Worm (Caenorhabditis elegans) whole organism, L4 larva: ENCODE data around the gene C32D5.8.
A peak's percentile ranks its signal among the peaks of the same experiment; 100 is the strongest.

Experiments used
- T20F7.1 ChIP-seq: fragments of 200-800 bp; sonication (Bioruptor generic); optimal IDR thresholded peaks from 2 replicates; lab custom pipeline; 2018; ENCODE audit warnings: mild to moderate bottlenecking, missing genetic modification characterization, missing compliant biosample characterization
- aha-1 ChIP-seq: fragments of 150-350 bp; peaks from one replicate; lab custom pipeline; 2014; ENCODE audit warnings: missing biosample characterization, missing genetic modification characterization
- ama-1 ChIP-seq: fragments of 150-350 bp; optimal IDR thresholded peaks from 2 replicates; lab custom pipeline; 2014; ENCODE audit warnings: inconsistent platforms, mixed read lengths
- arid-1 ChIP-seq: fragments of 200-800 bp; sonication (Bioruptor generic); conservative IDR thresholded peaks from 2 replicates; pipeline ENCODE4 v1.3.6; 2022; ENCODE audit warnings: missing genetic modification reagents, missing genetic modification characterization, missing compliant biosample characterization
- attf-4 ChIP-seq: sonication (generic microtip); optimal IDR thresholded peaks from 3 replicates; lab custom pipeline; 2017; ENCODE audit warnings: missing biosample characterization, missing genetic modification characterization
- ceh-20 ChIP-seq: fragments of 200-800 bp; sonication (Bioruptor generic); IDR thresholded peaks from 2 replicates; pipeline ENCODE4 v1.3.6; 2022; ENCODE audit warnings: missing genetic modification reagents, missing genetic modification characterization, missing compliant biosample characterization
- ceh-32 ChIP-seq: sonication (generic microtip); optimal IDR thresholded peaks from 2 replicates; lab custom pipeline; 2016; ENCODE audit warnings: mild to moderate bottlenecking, missing genetic modification characterization, missing compliant biosample characterization; ENCODE audit not compliant: poor library complexity
- ceh-44 ChIP-seq: fragments of 200-800 bp; sonication (Bioruptor generic); IDR thresholded peaks from 2 replicates; pipeline ENCODE4 v1.3.6; 2022; ENCODE audit warnings: missing genetic modification reagents, missing genetic modification characterization, missing compliant biosample characterization
- ceh-82 ChIP-seq: sonication (generic microtip); optimal IDR thresholded peaks from 2 replicates; lab custom pipeline; 2017; ENCODE audit warnings: missing biosample characterization, missing genetic modification characterization
- daf-16 ChIP-seq, 3 experiments: sonication (generic microtip); optimal IDR thresholded peaks; 2 replicates each; lab custom pipeline; 2016 to 2017; ENCODE audit warnings: missing genetic modification characterization in 3 of 3, missing genetic modification reagents in 3 of 3, mild to moderate bottlenecking in 2 of 3, missing compliant biosample characterization in 2 of 3, missing biosample characterization in 1 of 3, moderate library complexity in 1 of 3
- daf-8 ChIP-seq: fragments of 200-800 bp; sonication (Bioruptor generic); IDR thresholded peaks from 2 replicates; pipeline ENCODE4 v1.3.6; 2022; ENCODE audit warnings: missing genetic modification characterization, missing compliant biosample characterization
- dmd-6 ChIP-seq: fragments of 200-800 bp; sonication (Bioruptor generic); IDR thresholded peaks from 2 replicates; pipeline ENCODE4 v1.3.6; 2022; ENCODE audit warnings: missing genetic modification reagents, missing genetic modification characterization, missing compliant biosample characterization
- duxl-1 ChIP-seq: sonication (generic microtip); optimal IDR thresholded peaks from 2 replicates; lab custom pipeline; 2016; ENCODE audit warnings: mild to moderate bottlenecking, missing genetic modification characterization, moderate library complexity, missing compliant biosample characterization; ENCODE audit not compliant: poor library complexity
- dve-1 ChIP-seq: sonication (generic microtip); optimal IDR thresholded peaks from 2 replicates; lab custom pipeline; 2017; ENCODE audit warnings: antibody characterized with exemption, mild to moderate bottlenecking, missing genetic modification characterization, missing compliant biosample characterization; ENCODE audit not compliant: insufficient read depth
- egl-27 ChIP-seq: sonication (generic microtip); optimal IDR thresholded peaks from 3 replicates; lab custom pipeline; 2017; ENCODE audit warnings: missing biosample characterization, missing genetic modification reagents, missing genetic modification characterization
- egl-43 ChIP-seq: fragments of 200-800 bp; sonication (Bioruptor generic); IDR thresholded peaks from 2 replicates; pipeline ENCODE4 v1.3.6; 2022; ENCODE audit warnings: missing genetic modification reagents, missing genetic modification characterization, missing compliant biosample characterization
- hif-1 ChIP-seq, 2 experiments: sonication (generic microtip); optimal IDR thresholded peaks; 2 replicates each; lab custom pipeline; 2016 to 2017; ENCODE audit warnings: missing compliant biosample characterization in 2 of 2, missing genetic modification characterization in 2 of 2, missing genetic modification reagents in 2 of 2, missing genotype in 2 of 2, mild to moderate bottlenecking in 1 of 2
- hlh-11 ChIP-seq: fragments of 200-800 bp; sonication (Bioruptor generic); optimal IDR thresholded peaks from 2 replicates; lab custom pipeline; 2018; ENCODE audit warnings: mild to moderate bottlenecking, missing genetic modification characterization, missing compliant biosample characterization
- hlh-30 ChIP-seq: sonication (generic microtip); optimal IDR thresholded peaks from 2 replicates; lab custom pipeline; 2017; ENCODE audit warnings: antibody characterized with exemption, mild to moderate bottlenecking, missing genetic modification characterization, missing compliant biosample characterization; ENCODE audit not compliant: insufficient read depth
- hmg-1.1 ChIP-seq: fragments of 200-800 bp; sonication (Bioruptor generic); IDR thresholded peaks from 2 replicates; pipeline ENCODE4 v1.3.6; 2022; ENCODE audit warnings: missing genetic modification reagents, missing genetic modification characterization, missing compliant biosample characterization
- lin-1 ChIP-seq: fragments of 200-800 bp; sonication (Bioruptor generic); IDR thresholded peaks from 2 replicates; pipeline ENCODE4 v1.3.6; 2022; ENCODE audit warnings: missing genetic modification reagents, missing genetic modification characterization, missing compliant biosample characterization
- lin-15B ChIP-seq: fragments of 150-350 bp; sonication (generic microtip); optimal IDR thresholded peaks from 3 replicates; lab custom pipeline; 2014; ENCODE audit warnings: missing biosample characterization, missing genetic modification characterization
- lin-29 ChIP-seq: fragments of 200-800 bp; sonication (Bioruptor generic); IDR thresholded peaks from 2 replicates; pipeline ENCODE4 v1.3.6; 2022; ENCODE audit warnings: missing genetic modification reagents, missing genetic modification characterization, missing compliant biosample characterization
- lin-38 ChIP-seq: fragments of 200-800 bp; sonication (Bioruptor generic); IDR thresholded peaks from 2 replicates; pipeline ENCODE4 v1.3.6; 2022; ENCODE audit warnings: missing genetic modification reagents, missing genetic modification characterization, missing compliant biosample characterization
- lsy-2 ChIP-seq, 2 experiments: fragments of 150-350 bp in 1 of 2; sonication (generic microtip) in 1 of 2; optimal IDR thresholded peaks; 2 replicates each; lab custom pipeline; 2014 to 2017; ENCODE audit warnings: missing biosample characterization in 2 of 2, missing genetic modification characterization in 2 of 2
- madf-5 ChIP-seq, 2 experiments: fragments of 200-800 bp; sonication (Bioruptor generic); IDR thresholded peaks; 2 replicates each; pipeline ENCODE4 v1.3.6; 2022; ENCODE audit warnings: missing compliant biosample characterization in 2 of 2, missing genetic modification characterization in 2 of 2
- mdt-29 ChIP-seq: fragments of 200-800 bp; sonication (Bioruptor generic); IDR thresholded peaks from 2 replicates; pipeline ENCODE4 v1.3.6; 2022; ENCODE audit warnings: missing genetic modification reagents, missing genetic modification characterization, missing compliant biosample characterization
- mep-1 ChIP-seq: fragments of 150-350 bp; sonication (generic microtip); optimal IDR thresholded peaks from 3 replicates; lab custom pipeline; 2014; ENCODE audit warnings: missing biosample characterization, missing genetic modification characterization
- mes-2 ChIP-seq: sonication (generic microtip); optimal IDR thresholded peaks from 2 replicates; lab custom pipeline; 2016; ENCODE audit warnings: missing genotype, mild to moderate bottlenecking, missing genetic modification characterization, missing compliant biosample characterization; ENCODE audit not compliant: poor library complexity, severe bottlenecking
- mxl-3 ChIP-seq: fragments of 200-800 bp; sonication (Bioruptor generic); optimal IDR thresholded peaks from 2 replicates; lab custom pipeline; 2018; ENCODE audit warnings: mild to moderate bottlenecking, missing genetic modification characterization, missing compliant biosample characterization
- nhr-10 ChIP-seq: fragments of 150-350 bp; optimal IDR thresholded peaks from 2 replicates; lab custom pipeline; 2014; ENCODE audit warnings: missing biosample characterization, missing genetic modification characterization
- nhr-102 ChIP-seq: sonication (generic microtip); optimal IDR thresholded peaks from 2 replicates; lab custom pipeline; 2016; ENCODE audit warnings: mild to moderate bottlenecking, missing genetic modification characterization, moderate library complexity, missing compliant biosample characterization
- nhr-28 ChIP-seq: fragments of 150-350 bp; optimal IDR thresholded peaks from 2 replicates; lab custom pipeline; 2014; ENCODE audit warnings: missing biosample characterization, missing genetic modification characterization
- nhr-42 ChIP-seq: fragments of 200-800 bp; sonication (Bioruptor generic); IDR thresholded peaks from 2 replicates; pipeline ENCODE4 v1.3.6; 2022; ENCODE audit warnings: missing genetic modification characterization, missing compliant biosample characterization
- nhr-48 ChIP-seq: sonication (generic microtip); optimal IDR thresholded peaks from 2 replicates; lab custom pipeline; 2016; ENCODE audit warnings: mild to moderate bottlenecking, missing genetic modification characterization, missing compliant biosample characterization
- nhr-6 ChIP-seq: fragments of 150-350 bp; optimal IDR thresholded peaks from 2 replicates; lab custom pipeline; 2014; ENCODE audit warnings: missing biosample characterization, missing genetic modification characterization
- pha-4 ChIP-seq, 2 experiments: fragments of 150-350 bp in 1 of 2; fragments of 200-800 bp in 1 of 2; sonication (Bioruptor generic) in 1 of 2; IDR thresholded peaks in 1 of 2; optimal IDR thresholded peaks in 1 of 2; 2 replicates each; pipeline versions ENCODE4 v1.3.6 to Lab custom; 2014 to 2022; ENCODE audit warnings: missing genetic modification characterization in 2 of 2, missing genetic modification reagents in 2 of 2, missing biosample characterization in 1 of 2, missing compliant biosample characterization in 1 of 2
- php-3 ChIP-seq: fragments of 200-800 bp; sonication (Bioruptor generic); IDR thresholded peaks from 2 replicates; pipeline ENCODE4 v1.3.6; 2022; ENCODE audit warnings: missing genetic modification reagents, missing genetic modification characterization, missing compliant biosample characterization
- pqm-1 ChIP-seq: sonication (generic microtip); optimal IDR thresholded peaks from 2 replicates; lab custom pipeline; 2017; ENCODE audit warnings: missing biosample characterization, missing genetic modification characterization
- sdz-12 ChIP-seq: fragments of 200-800 bp; sonication (Bioruptor generic); optimal IDR thresholded peaks from 2 replicates; lab custom pipeline; 2018; ENCODE audit warnings: mild to moderate bottlenecking, missing genetic modification characterization, missing compliant biosample characterization
- snpc-1.2 ChIP-seq: fragments of 200-800 bp; sonication (Bioruptor generic); IDR thresholded peaks from 2 replicates; pipeline ENCODE4 v1.3.6; 2022; ENCODE audit warnings: missing genetic modification reagents, missing genetic modification characterization, missing compliant biosample characterization
- spr-1 ChIP-seq: sonication (generic microtip); optimal IDR thresholded peaks from 2 replicates; lab custom pipeline; 2016; ENCODE audit warnings: mild to moderate bottlenecking, missing genetic modification characterization, missing compliant biosample characterization
- tra-1 ChIP-seq: fragments of 200-800 bp; sonication (Bioruptor generic); IDR thresholded peaks from 2 replicates; pipeline ENCODE4 v1.3.6; 2022; ENCODE audit warnings: missing genetic modification reagents, missing genetic modification characterization, missing compliant biosample characterization
- unc-62 ChIP-seq, 3 experiments: fragments of 150-350 bp in 1 of 3; sonication (generic microtip); optimal IDR thresholded peaks in 2 of 3; peaks in 1 of 3; 1 replicate in 1 of 3; 2 replicates in 2 of 3; lab custom pipeline; 2014 to 2017; ENCODE audit warnings: missing biosample characterization in 3 of 3, missing genetic modification characterization in 3 of 3, missing genetic modification reagents in 3 of 3, missing genotype in 1 of 3
- zfp-2 ChIP-seq: sonication (generic microtip); optimal IDR thresholded peaks from 2 replicates; lab custom pipeline; 2016; ENCODE audit warnings: mild to moderate bottlenecking, missing genetic modification characterization, missing compliant biosample characterization
- ztf-11 ChIP-seq: fragments of 150-350 bp; optimal IDR thresholded peaks from 2 replicates; lab custom pipeline; 2014; ENCODE audit warnings: missing biosample characterization, missing genetic modification characterization

Gene C32D5.8

DNA sequence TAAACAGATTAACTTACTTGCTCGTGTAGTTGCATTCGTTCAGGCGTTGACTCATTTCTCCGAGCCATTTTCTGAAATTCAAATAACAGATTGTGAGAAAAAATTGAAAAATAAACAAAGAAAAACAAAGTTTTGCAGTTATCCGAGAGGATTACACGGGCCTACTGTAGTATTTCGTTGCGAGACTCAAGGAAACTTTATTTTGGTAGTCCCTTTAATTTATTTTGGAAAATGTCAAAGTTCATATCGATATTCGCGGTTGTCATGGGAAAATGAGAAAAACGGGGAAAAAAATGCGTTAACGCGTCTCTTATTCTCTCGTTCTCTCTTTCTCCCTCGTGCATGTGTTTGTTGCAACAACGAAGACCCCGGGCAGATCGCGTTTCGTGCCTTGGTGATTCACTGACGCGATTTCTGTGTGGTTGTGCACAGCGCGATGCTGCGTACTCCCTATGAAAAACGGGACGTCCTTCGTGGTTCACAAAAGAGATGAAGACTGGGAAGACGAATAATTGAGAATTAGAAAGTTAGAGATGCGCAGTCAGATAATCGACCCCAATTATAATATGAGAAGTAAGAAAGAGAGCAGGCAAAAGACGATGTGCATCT lies 14.4 kb downstream of the C32D5.8 start, which contains the start of gene set-4 (continued):
- TF ChIP-seq attf-4 (tag; lab: Kevin White, UChicago) (no peak), ceh-44 (GFP tag; lab: Robert Waterston, UW) (no peak), egl-43 (GFP tag; lab: Robert Waterston, UW) (no peak; the same call in 1 of the 2 replicates), pqm-1 (tag; lab: Kevin White, UChicago) (peak; percentile 32), nhr-6 (peak; percentile 79), duxl-1 (peak; percentile 77), hmg-1.1 (GFP tag; lab: Robert Waterston, UW) (peak; percentile 88), zfp-2 (tag; lab: Kevin White, UChicago) (peak; percentile 52), pha-4 (GFP tag; IDR thresholded peaks at IDR 0.05; lab: Robert Waterston, UW) (peak; percentile 68), pha-4 (tag; optimal IDR thresholded peaks at IDR 0.05; lab: Kevin White, UChicago) (peak; percentile 67), nhr-42 (GFP tag; lab: Robert Waterston, UW) (peak; percentile 85), arid-1 (GFP tag; lab: Robert Waterston, UW) (peak; percentile 37; the same call in 1 of the 2 replicates), lin-29 (GFP tag; lab: Robert Waterston, UW) (0 out of 2 replicates have a peak, but pooled peaks have one; percentile 20), snpc-1.2 (GFP tag; lab: Robert Waterston, UW) (no peak), egl-27 (tag; lab: Kevin White, UChicago) (no peak), madf-5 (GFP tag; IDR thresholded peaks at IDR 0.05; lab: Robert Waterston, UW) (no peak), lin-15B (tag; lab: Kevin White, UChicago) (no peak), ceh-82 (no peak)

DNA sequence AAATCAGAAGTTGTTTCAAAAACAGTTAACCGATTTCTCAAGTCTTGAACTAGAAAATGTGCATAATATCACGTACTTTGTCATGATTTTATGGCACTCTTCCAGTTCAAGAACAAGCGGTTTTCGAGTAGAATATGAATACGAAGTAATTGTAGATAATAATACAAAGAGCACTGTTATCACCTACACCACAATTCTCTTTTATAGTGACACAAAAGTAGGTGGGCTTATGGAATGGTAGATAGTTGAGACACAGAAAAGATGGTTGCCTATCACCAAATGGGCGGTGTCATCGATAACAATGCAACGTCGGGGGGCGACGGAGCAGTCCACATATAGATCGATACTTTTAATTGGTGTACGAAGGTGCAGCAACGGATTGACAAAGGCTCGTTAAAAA lies 17.1 kb downstream of the C32D5.8 start:
- TF ChIP-seq hlh-11 (tag; lab: Kevin White, UChicago), result peak; percentile 88
- no peak for TF ChIP-seq daf-8
- TF ChIP-seq unc-62 (GFP tag; optimal IDR thresholded peaks at IDR 0.05 in 1 of 2; lab: Kevin White, UChicago), result peak in 1 of 2 experiments; percentile 71
- no peak for TF ChIP-seq unc-62 (tag; optimal IDR thresholded peaks at IDR 0.05; lab: Kevin White, UChicago)
- TF ChIP-seq hlh-30, result peak; percentile 13
- peak; percentile 43 for TF ChIP-seq ama-1
- peak; percentile 88 for TF ChIP-seq dmd-6 (GFP tag; lab: Robert Waterston, UW)
- TF ChIP-seq tra-1 (GFP tag; lab: Robert Waterston, UW), result peak; percentile 80
- peak; percentile 82 for TF ChIP-seq dve-1 (tag; lab: Kevin White, UChicago)
- peak; percentile 47 for TF ChIP-seq mxl-3 (GFP tag; lab: Kevin White, UChicago)
- TF ChIP-seq aha-1 (tag; lab: Kevin White, UChicago), result peak; percentile 53
- TF ChIP-seq mes-2, result peak; percentile 18
- TF ChIP-seq lsy-2 (tag; optimal IDR thresholded peaks at IDR 0.05; lab: Kevin White, UChicago), result no peak
- TF ChIP-seq nhr-48 (tag; lab: Kevin White, UChicago), result peak; percentile 59
- no peak for TF ChIP-seq sdz-12 (GFP tag; lab: Kevin White, UChicago)
- TF ChIP-seq daf-16 (GFP tag; optimal IDR thresholded peaks at IDR 0.05; lab: Kevin White, UChicago), result peak in 1 of 2 experiments; percentile 9
- TF ChIP-seq daf-16 (tag; optimal IDR thresholded peaks at IDR 0.05; lab: Kevin White, UChicago), result peak; percentile 62
- TF ChIP-seq nhr-102 (tag; lab: Kevin White, UChicago), result peak; percentile 35
- peak; percentile 97 for TF ChIP-seq nhr-28
- no peak for TF ChIP-seq ceh-32 (tag; lab: Kevin White, UChicago)
- peak; percentile 58 for TF ChIP-seq nhr-10 (tag; lab: Kevin White, UChicago)
- TF ChIP-seq pha-4 (GFP tag; IDR thresholded peaks at IDR 0.05; lab: Robert Waterston, UW), result no peak
- no peak for TF ChIP-seq pha-4 (tag; optimal IDR thresholded peaks at IDR 0.05; lab: Kevin White, UChicago)
- TF ChIP-seq mdt-29 (GFP tag; lab: Robert Waterston, UW), result no peak
- TF ChIP-seq php-3 (GFP tag; lab: Robert Waterston, UW), result peak; percentile 76
- TF ChIP-seq T20F7.1 (GFP tag; lab: Kevin White, UChicago), result peak; percentile 9
- no peak for TF ChIP-seq ztf-11 (tag; lab: Kevin White, UChicago)
- no peak for TF ChIP-seq nhr-42 (GFP tag; lab: Robert Waterston, UW)
- TF ChIP-seq ceh-20 (GFP tag; lab: Robert Waterston, UW), result peak; percentile 41; the same call in 1 of the 2 replicates
- TF ChIP-seq spr-1 (tag; lab: Kevin White, UChicago), result no peak
- peak; percentile 99 for TF ChIP-seq pqm-1 (tag; lab: Kevin White, UChicago)
- TF ChIP-seq lin-38 (GFP tag; lab: Robert Waterston, UW), result no peak
- TF ChIP-seq lin-1, result peak; percentile 73
- TF ChIP-seq mep-1 (tag; lab: Kevin White, UChicago), result peak; percentile 27
- peak in 1 of 2 experiments; percentile 16 for TF ChIP-seq hif-1 (tag; optimal IDR thresholded peaks at IDR 0.05; lab: Kevin White, UChicago)
